Fruit fly (Drosophila melanogaster) whole organism, embryonic: Measurements from ENCODE around the gene CG33288.

Source experiments
- Abd-B ChIP-seq: fragments of 200-800 bp; sonication (Bioruptor generic); optimal IDR thresholded peaks from 2 replicates; lab custom pipeline; 2018; ENCODE audit warnings: missing biosample characterization, mild to moderate bottlenecking, missing genetic modification characterization, moderate library complexity
- Atf6 ChIP-seq: fragments of 200-800 bp; sonication (Bioruptor generic); IDR thresholded peaks from 2 replicates; pipeline ENCODE4 v1.3.6; 2022; ENCODE audit warnings: missing biosample characterization, missing genetic modification characterization
- CG10543 ChIP-seq: fragments of 200-800 bp; sonication (Bioruptor generic); optimal IDR thresholded peaks from 3 replicates; lab custom pipeline; 2017; ENCODE audit warnings: missing biosample characterization, mild to moderate bottlenecking, missing genetic modification characterization, moderate library complexity
- CG11504 ChIP-seq: fragments of 200-800 bp; sonication (Bioruptor generic); optimal IDR thresholded peaks from 3 replicates; lab custom pipeline; 2019; ENCODE audit warnings: missing biosample characterization, mild to moderate bottlenecking, missing genetic modification characterization, moderate library complexity
- CG12769 ChIP-seq: fragments of 200-800 bp; sonication (Bioruptor generic); optimal IDR thresholded peaks from 2 replicates; lab custom pipeline; 2019; ENCODE audit warnings: missing biosample characterization, mild to moderate bottlenecking, missing genetic modification characterization, moderate library complexity
- CG13287 ChIP-seq: fragments of 200-800 bp; sonication (Bioruptor generic); IDR thresholded peaks from 2 replicates; pipeline ENCODE4 v1.3.6; 2022; ENCODE audit warnings: missing biosample characterization, missing genetic modification characterization; ENCODE audit not compliant: partially characterized antibody
- CG14441 ChIP-seq: fragments of 200-800 bp; sonication (Bioruptor generic); IDR thresholded peaks from 2 replicates; pipeline ENCODE4 v1.3.6; 2022; ENCODE audit warnings: missing biosample characterization, missing genetic modification characterization
- CG1602 ChIP-seq: fragments of 200-800 bp; sonication (Bioruptor generic); optimal IDR thresholded peaks from 3 replicates; lab custom pipeline; 2016; ENCODE audit warnings: missing biosample characterization, missing genetic modification characterization
- CG16813 ChIP-seq: fragments of 200-800 bp; sonication (Bioruptor generic); IDR thresholded peaks from 3 replicates; pipeline ENCODE4 v1.3.6; 2022; ENCODE audit warnings: missing biosample characterization, missing genetic modification characterization; ENCODE audit not compliant: partially characterized antibody
- CG17385 ChIP-seq: fragments of 200-800 bp; sonication (Bioruptor generic); optimal IDR thresholded peaks from 3 replicates; lab custom pipeline; 2018; ENCODE audit warnings: missing biosample characterization, mild to moderate bottlenecking, missing genetic modification characterization
- CG1832 ChIP-seq: fragments of 200-800 bp; sonication (Bioruptor generic); optimal IDR thresholded peaks from 2 replicates; lab custom pipeline; 2017; ENCODE audit warnings: missing biosample characterization, mild to moderate bottlenecking, missing genetic modification characterization, inconsistent platforms
- CG2120 ChIP-seq: fragments of 200-800 bp; sonication (Bioruptor generic); optimal IDR thresholded peaks from 3 replicates; lab custom pipeline; 2016; ENCODE audit warnings: missing biosample characterization, missing genetic modification characterization
- CG42726 ChIP-seq: fragments of 200-800 bp; sonication (Bioruptor generic); IDR thresholded peaks from 2 replicates; pipeline ENCODE4 v1.3.6; 2022; ENCODE audit warnings: missing biosample characterization, missing genetic modification characterization; ENCODE audit not compliant: partially characterized antibody
- CG8281 ChIP-seq: fragments of 200-800 bp; sonication (Bioruptor generic); optimal IDR thresholded peaks from 2 replicates; lab custom pipeline; 2018; ENCODE audit warnings: missing biosample characterization, mild to moderate bottlenecking, missing genetic modification characterization, moderate library complexity
- CG8944 ChIP-seq: fragments of 200-800 bp; sonication (Bioruptor generic); optimal IDR thresholded peaks from 3 replicates; lab custom pipeline; 2016; ENCODE audit warnings: missing biosample characterization, missing genetic modification characterization
- CG9932 ChIP-seq: fragments of 200-800 bp; sonication (Bioruptor generic); IDR thresholded peaks from 2 replicates; pipeline ENCODE4 v1.3.6; 2022; ENCODE audit warnings: missing biosample characterization, missing genetic modification characterization
- D19B ChIP-seq: fragments of 200-800 bp; sonication (Bioruptor generic); optimal IDR thresholded peaks from 2 replicates; lab custom pipeline; 2017; ENCODE audit warnings: missing biosample characterization, mild to moderate bottlenecking, missing genetic modification characterization
- Deaf1 ChIP-seq: fragments of 200-800 bp; optimal IDR thresholded peaks from 3 replicates; lab custom pipeline; 2019; ENCODE audit warnings: missing biosample characterization, mild to moderate bottlenecking, missing genetic modification characterization, moderate library complexity
- Ets65A ChIP-seq: fragments of 200-800 bp; sonication (Bioruptor generic); peaks from one replicate; lab custom pipeline; 2016; ENCODE audit warnings: missing biosample characterization, missing genetic modification characterization
- GATAe ChIP-seq: fragments of 200-800 bp; sonication (Bioruptor generic); conservative IDR thresholded peaks from 2 replicates; pipeline ENCODE4 v1.3.6; 2022; ENCODE audit warnings: missing biosample characterization, missing genetic modification characterization
- HLH4C ChIP-seq: fragments of 200-800 bp; sonication (Bioruptor generic); IDR thresholded peaks from 3 replicates; pipeline ENCODE4 v1.3.6; 2022; ENCODE audit warnings: missing biosample characterization, missing genetic modification characterization; ENCODE audit not compliant: partially characterized antibody
- MTF-1 ChIP-seq: fragments of 200-800 bp; sonication (Bioruptor generic); optimal IDR thresholded peaks from 2 replicates; lab custom pipeline; 2018; ENCODE audit warnings: missing biosample characterization, mild to moderate bottlenecking, missing genetic modification characterization, borderline replicate concordance
- Med ChIP-seq: fragments of 200-800 bp; sonication (Bioruptor generic); peaks from one replicate; lab custom pipeline; 2016; ENCODE audit warnings: missing biosample characterization, missing genetic modification characterization, mild to moderate bottlenecking, inconsistent platforms, moderate library complexity
- Sox102F ChIP-seq: fragments of 200-800 bp; sonication (Bioruptor generic); optimal IDR thresholded peaks from 2 replicates; lab custom pipeline; 2018; ENCODE audit warnings: missing biosample characterization, mild to moderate bottlenecking, missing genetic modification characterization, moderate library complexity
- Spps ChIP-seq: fragments of 200-800 bp; sonication (Bioruptor generic); optimal IDR thresholded peaks from 2 replicates; lab custom pipeline; 2018; ENCODE audit warnings: missing biosample characterization, mild to moderate bottlenecking, missing genetic modification characterization
- YL-1 ChIP-seq: fragments of 200-800 bp; sonication (Bioruptor generic); optimal IDR thresholded peaks from 3 replicates; lab custom pipeline; 2017; ENCODE audit warnings: missing biosample characterization, mild to moderate bottlenecking, missing genetic modification characterization
- chinmo ChIP-seq: fragments of 200-800 bp; sonication (Bioruptor generic); IDR thresholded peaks from 4 replicates; pipeline ENCODE4 v1.3.6; 2022; ENCODE audit warnings: missing biosample characterization, missing genetic modification characterization; ENCODE audit not compliant: partially characterized antibody
- emc ChIP-seq: fragments of 200-800 bp; sonication (Bioruptor generic); optimal IDR thresholded peaks from 2 replicates; lab custom pipeline; 2016; ENCODE audit warnings: missing biosample characterization, missing genetic modification characterization
- exex ChIP-seq: fragments of 200-800 bp; sonication (Bioruptor generic); optimal IDR thresholded peaks from 4 replicates; lab custom pipeline; 2018; ENCODE audit warnings: missing biosample characterization, mild to moderate bottlenecking, missing genetic modification characterization, moderate library complexity
- grn ChIP-seq: fragments of 200-800 bp; sonication (Bioruptor generic); optimal IDR thresholded peaks from 3 replicates; lab custom pipeline; 2017; ENCODE audit warnings: missing biosample characterization, missing genetic modification characterization
- jing ChIP-seq: fragments of 200-800 bp; sonication (Bioruptor generic); optimal IDR thresholded peaks from 2 replicates; lab custom pipeline; 2018; ENCODE audit warnings: missing biosample characterization, mild to moderate bottlenecking, missing genetic modification characterization
- ken ChIP-seq: fragments of 200-800 bp; sonication (Bioruptor generic); IDR thresholded peaks from 3 replicates; pipeline ENCODE4 v1.3.6; 2022; ENCODE audit warnings: missing biosample characterization, missing genetic modification characterization
- mirr ChIP-seq: fragments of 200-800 bp; sonication (Bioruptor generic); optimal IDR thresholded peaks from 3 replicates; lab custom pipeline; 2018; ENCODE audit warnings: missing biosample characterization, mild to moderate bottlenecking, missing genetic modification characterization
- peb ChIP-seq: fragments of 200-800 bp; sonication (Bioruptor generic); IDR thresholded peaks from 2 replicates; pipeline ENCODE4 v1.3.6; 2022; ENCODE audit warnings: missing biosample characterization, missing genetic modification characterization
- sd ChIP-seq: fragments of 200-800 bp; sonication (Bioruptor generic); optimal IDR thresholded peaks from 3 replicates; lab custom pipeline; 2018; ENCODE audit warnings: missing biosample characterization, mild to moderate bottlenecking, missing genetic modification characterization, moderate library complexity
- sens ChIP-seq: fragments of 200-800 bp; sonication (Bioruptor generic); peaks from one replicate; lab custom pipeline; 2016; ENCODE audit warnings: missing biosample characterization, missing genetic modification characterization
- slbo ChIP-seq: fragments of 200-800 bp; sonication (Bioruptor generic); IDR thresholded peaks from 2 replicates; pipeline ENCODE4 v1.3.6; 2022; ENCODE audit warnings: missing biosample characterization, missing genetic modification characterization
- sug ChIP-seq: fragments of 200-800 bp; optimal IDR thresholded peaks from 2 replicates; lab custom pipeline; 2019; ENCODE audit warnings: missing biosample characterization, mild to moderate bottlenecking, missing genetic modification characterization, moderate library complexity
- tio ChIP-seq: fragments of 200-800 bp; sonication (Bioruptor generic); optimal IDR thresholded peaks from 2 replicates; lab custom pipeline; 2017; ENCODE audit warnings: missing biosample characterization, missing genetic modification characterization, inconsistent platforms
- tna ChIP-seq: fragments of 200-800 bp; sonication (Bioruptor generic); IDR thresholded peaks from 2 replicates; pipeline ENCODE4 v1.3.6; 2022; ENCODE audit warnings: missing biosample characterization, missing genetic modification characterization; ENCODE audit not compliant: partially characterized antibody

CG33288 gene

DNA sequence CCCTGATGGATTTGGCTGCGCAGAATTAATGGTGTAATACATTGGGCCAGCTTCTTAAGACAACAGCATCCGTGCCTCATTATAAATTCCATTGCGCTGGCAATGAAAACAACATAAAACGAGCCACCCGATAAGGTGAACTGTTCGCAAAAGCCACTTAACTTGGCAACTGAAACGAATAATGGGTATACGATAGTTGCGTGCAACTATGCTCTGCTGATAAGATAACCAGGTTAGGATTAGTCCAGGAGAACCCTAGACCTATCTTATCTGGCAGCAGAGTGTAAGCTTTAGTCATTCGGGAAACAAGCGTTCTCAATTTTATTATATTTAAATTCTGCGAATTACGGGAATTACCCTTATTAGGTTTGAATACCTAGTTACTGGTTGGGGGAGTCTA is 37.2 kb upstream of the CG33288 start:
- no peak for TF ChIP-seq CG42726 (GFP tag; lab: Robert Waterston, UW)
- TF ChIP-seq exex, result peak; percentile 13
- peak; percentile 31; the same call in 1 of the 2 replicates for TF ChIP-seq tna (GFP tag; lab: Robert Waterston, UW)
- TF ChIP-seq mirr (GFP tag; lab: Kevin White, UChicago), result peak; percentile 22
- no peak for TF ChIP-seq CG1832 (GFP tag; lab: Kevin White, UChicago)
- peak; percentile 30 for TF ChIP-seq sd (tag; lab: Kevin White, UChicago)
- no peak for TF ChIP-seq CG17385
- TF ChIP-seq GATAe, result 0 out of 2 replicates have a peak, but pooled peaks have one; percentile 10
- TF ChIP-seq CG12769 (tag; lab: Kevin White, UChicago), result peak; percentile 19
- no peak for TF ChIP-seq Med
- no peak for TF ChIP-seq jing (GFP tag; lab: Kevin White, UChicago)
- TF ChIP-seq sug (tag; lab: Kevin White, UChicago), result peak; percentile 8
- TF ChIP-seq D19B, result peak; percentile 68
- peak; percentile 66 for TF ChIP-seq HLH4C (GFP tag; lab: Robert Waterston, UW)
- peak; percentile 32 for TF ChIP-seq sens (GFP tag; lab: Kevin White, UChicago)
- peak; percentile 12; the same call in 1 of the 2 replicates for TF ChIP-seq CG13287 (GFP tag; lab: Robert Waterston, UW)
- TF ChIP-seq CG1602 (GFP tag; lab: Kevin White, UChicago), result no peak
- TF ChIP-seq CG16813 (GFP tag; lab: Robert Waterston, UW), result peak; percentile 30; the same call in 1 of the 3 replicates

- TF ChIP-seq YL-1 (GFP tag; lab: Kevin White, UChicago), result no peak
- TF ChIP-seq CG8944 (GFP tag; lab: Kevin White, UChicago), result no peak
- TF ChIP-seq emc (GFP tag; lab: Kevin White, UChicago), result no peak
- peak; percentile 22 for TF ChIP-seq sd (tag; lab: Kevin White, UChicago)
- TF ChIP-seq tio (GFP tag; lab: Kevin White, UChicago), result no peak
- TF ChIP-seq CG8281 (tag; lab: Kevin White, UChicago), result no peak
- TF ChIP-seq ken (GFP tag; lab: Robert Waterston, UW), result no peak
- no peak for TF ChIP-seq exex
Measured at dm6 chr3L:21398156-21398555, 29.4 kb upstream of the CG33288 start.

- 0 out of 4 replicates have a peak, but pooled peaks have one; percentile 47 for TF ChIP-seq chinmo (GFP tag; lab: Robert Waterston, UW)
- no peak for TF ChIP-seq MTF-1 (GFP tag; lab: Kevin White, UChicago)
- peak; percentile 15 for TF ChIP-seq Deaf1
- TF ChIP-seq Spps (tag; lab: Kevin White, UChicago), result no peak
- no peak for TF ChIP-seq peb (GFP tag; lab: Robert Waterston, UW)
- peak; percentile 56 for TF ChIP-seq GATAe
- no peak for TF ChIP-seq CG10543 (GFP tag; lab: Kevin White, UChicago)
- TF ChIP-seq sug (tag; lab: Kevin White, UChicago), result peak; percentile 80
- TF ChIP-seq CG2120 (GFP tag; lab: Kevin White, UChicago), result no peak
- TF ChIP-seq sens (GFP tag; lab: Kevin White, UChicago), result peak; percentile 28
- peak; percentile 23 for TF ChIP-seq exex
- 0 out of 2 replicates have a peak, but pooled peaks have one; percentile 27 for TF ChIP-seq CG14441 (GFP tag; lab: Robert Waterston, UW)
- peak; percentile 32 for TF ChIP-seq sd (tag; lab: Kevin White, UChicago)
- peak; percentile 11 for TF ChIP-seq Abd-B (GFP tag; lab: Kevin White, UChicago)
- peak; percentile 21 for TF ChIP-seq Ets65A (GFP tag; lab: Kevin White, UChicago)
- peak; percentile 56 for TF ChIP-seq grn (GFP tag; lab: Kevin White, UChicago)
- TF ChIP-seq Atf6, result 0 out of 2 replicates have a peak, but pooled peaks have one; percentile 10
- peak; percentile 21 for TF ChIP-seq CG11504 (tag; lab: Kevin White, UChicago)
- TF ChIP-seq CG9932 (GFP tag; lab: Robert Waterston, UW), result peak; percentile 31; the same call in 1 of the 2 replicates
- 0 out of 2 replicates have a peak, but pooled peaks have one; percentile 10 for TF ChIP-seq slbo (GFP tag; lab: Robert Waterston, UW)
- TF ChIP-seq Sox102F, result peak; percentile 12
- TF ChIP-seq, all 482 proteins: peak for 16
Measured at dm6 chr3L:21400206-21400605, 27.4 kb upstream of the CG33288 start.
